Fruit fly (Drosophila melanogaster): ENCODE results near the gene GABA-B-R1.

GABA-B-R1 gene

dm6 chr2L:15056359-15057220 lies 40.5 kb downstream of the GABA-B-R1 start (continued):
- TF ChIP-seq CG7357 (GFP tag; IDR thresholded peaks at IDR 0.05) (peak; percentile 66; the same call in 1 of the 3 replicates), Atf3 (GFP tag; optimal IDR thresholded peaks at IDR 0.05) (no peak), amos (GFP tag; IDR thresholded peaks at IDR 0.05; ENCODE audit: partially characterized antibody) (no peak), ro (GFP tag; IDR thresholded peaks at IDR 0.05) (no peak; the same call in 1 of the 2 replicates), bab2 (GFP tag; optimal IDR thresholded peaks at IDR 0.05) (no peak), pum (GFP tag; optimal IDR thresholded peaks at IDR 0.05) (peak; percentile 34), CG10959 (GFP tag; IDR thresholded peaks at IDR 0.05) (peak; percentile 76), oc (tag; optimal IDR thresholded peaks at IDR 0.05) (peak; percentile 63), sc (optimal IDR thresholded peaks at IDR 0.05) (no peak), sc (GFP tag; optimal IDR thresholded peaks at IDR 0.05) (peak; percentile 62), sd (tag; optimal IDR thresholded peaks at IDR 0.05) (peak; percentile 27), pb (GFP tag; optimal IDR thresholded peaks at IDR 0.05) (no peak), zen2 (GFP tag; IDR thresholded peaks at IDR 0.05; ENCODE audit: partially characterized antibody) (no peak), gfzf (GFP tag; optimal IDR thresholded peaks at IDR 0.05) (no peak), Bgb (GFP tag; IDR thresholded peaks at IDR 0.05; ENCODE audit: partially characterized antibody) (0 out of 2 replicates have a peak, but pooled peaks have one; percentile 14), CG9797 (GFP tag; optimal IDR thresholded peaks at IDR 0.05) (no peak), h (optimal IDR thresholded peaks at IDR 0.05) (no peak), CG9215 (GFP tag; IDR thresholded peaks at IDR 0.05) (no peak), CG11723 (GFP tag; optimal IDR thresholded peaks at IDR 0.05) (peak; percentile 68), CG10565 (GFP tag; optimal IDR thresholded peaks at IDR 0.05) (no peak), Camta (GFP tag; optimal IDR thresholded peaks at IDR 0.05) (peak; percentile 47), pho (GFP tag; optimal IDR thresholded peaks at IDR 0.05) (peak; percentile 25), CHES-1-like (GFP tag; optimal IDR thresholded peaks at IDR 0.05) (no peak), CG10321 (GFP tag; IDR thresholded peaks at IDR 0.05) (no peak), Gug (GFP tag; IDR thresholded peaks at IDR 0.05) (peak; percentile 35; the same call in 1 of the 4 replicates), CG9876 (GFP tag; optimal IDR thresholded peaks at IDR 0.05) (no peak), BtbVII (GFP tag; optimal IDR thresholded peaks at IDR 0.05) (peak; percentile 65), cwo (GFP tag; optimal IDR thresholded peaks at IDR 0.05) (peak; percentile 56), E2f2 (GFP tag; IDR thresholded peaks at IDR 0.05) (peak; percentile 37; the same call in 1 of the 2 replicates), dpn (GFP tag; optimal IDR thresholded peaks at IDR 0.05) (peak; percentile 47 to 74), CG3407 (GFP tag; optimal IDR thresholded peaks at IDR 0.05) (peak; percentile 64), vvl (GFP tag; IDR thresholded peaks at IDR 0.05) (peak; percentile 88), B-H1 (GFP tag; IDR thresholded peaks at IDR 0.05) (peak; percentile 58; the same call in 2 of the 3 replicates), gem (tag; optimal IDR thresholded peaks at IDR 0.05) (peak; percentile 88), CG17359 (tag; optimal IDR thresholded peaks at IDR 0.05) (peak; percentile 78), CG13123 (GFP tag; optimal IDR thresholded peaks at IDR 0.05) (peak; percentile 44), CG6254 (GFP tag; optimal IDR thresholded peaks at IDR 0.05) (peak; percentile 64), CG14710 (tag; optimal IDR thresholded peaks at IDR 0.05) (peak; percentile 91), gcm2 (GFP tag; optimal IDR thresholded peaks at IDR 0.05) (peak; percentile 22), gcm (GFP tag; optimal IDR thresholded peaks at IDR 0.05) (peak; percentile 74), Poxn (GFP tag; IDR thresholded peaks at IDR 0.05) (no peak), CG34224 (GFP tag; IDR thresholded peaks at IDR 0.05; ENCODE audit: partially characterized antibody) (no peak), E2f1 (GFP tag; IDR thresholded peaks at IDR 0.05) (peak; percentile 71), CG13296 (GFP tag; optimal IDR thresholded peaks at IDR 0.05) (peak; percentile 54), Dip2 (GFP tag; IDR thresholded peaks at IDR 0.05) (no peak), CG32767 (GFP tag; IDR thresholded peaks at IDR 0.05) (no peak), Hand (GFP tag; optimal IDR thresholded peaks at IDR 0.05) (peak; percentile 7), ems (GFP tag; optimal IDR thresholded peaks at IDR 0.05) (peak; percentile 41), HLH4C (GFP tag; IDR thresholded peaks at IDR 0.05; ENCODE audit: partially characterized antibody) (no peak)
